Worm (Caenorhabditis elegans) whole organism, young adult: ENCODE data around the gene ref-1.

Experiments used
- B0035.1 ChIP-seq: sonication (generic microtip); optimal IDR thresholded peaks from 2 replicates; lab custom pipeline; 2016; ENCODE audit warnings: missing genetic modification characterization, mild to moderate bottlenecking, missing compliant biosample characterization, missing genotype, missing genetic modification reagents
- D2030.7 ChIP-seq: fragments of 200-800 bp; sonication (Bioruptor generic); IDR thresholded peaks from 2 replicates; pipeline ENCODE4 v1.3.6; 2022; ENCODE audit warnings: missing genetic modification reagents, missing genetic modification characterization, missing compliant biosample characterization
- F33H1.4 ChIP-seq: fragments of 200-800 bp; sonication (Bioruptor generic); IDR thresholded peaks from 2 replicates; pipeline ENCODE4 v1.3.6; 2022; ENCODE audit warnings: missing genetic modification reagents, missing genetic modification characterization, missing compliant biosample characterization
- F55B11.4 ChIP-seq: sonication (generic microtip); optimal IDR thresholded peaks from 2 replicates; lab custom pipeline; 2016; ENCODE audit warnings: missing compliant biosample characterization, missing genetic modification characterization, borderline replicate concordance; ENCODE audit not compliant: insufficient read depth
- F57C9.4 ChIP-seq: sonication (generic microtip); optimal IDR thresholded peaks from 2 replicates; lab custom pipeline; 2017; ENCODE audit warnings: mild to moderate bottlenecking, missing genetic modification characterization, missing compliant biosample characterization
- K11D2.4 ChIP-seq: fragments of 200-800 bp; sonication (Bioruptor generic); IDR thresholded peaks from 2 replicates; pipeline ENCODE4 v1.3.6; 2022; ENCODE audit warnings: missing genetic modification reagents, missing genetic modification characterization, missing compliant biosample characterization
- K12H6.12 ChIP-seq: fragments of 200-800 bp; sonication (Bioruptor generic); optimal IDR thresholded peaks from 2 replicates; lab custom pipeline; 2018; ENCODE audit warnings: mild to moderate bottlenecking, missing genetic modification characterization, missing compliant biosample characterization
- Y53G8AR.9 ChIP-seq: fragments of 200-800 bp; sonication (Bioruptor generic); conservative IDR thresholded peaks from 2 replicates; pipeline ENCODE4 v1.3.6; 2022; ENCODE audit warnings: missing genetic modification reagents, missing genetic modification characterization, missing compliant biosample characterization
- Y56A3A.18 ChIP-seq: fragments of 200-800 bp; sonication (Bioruptor generic); IDR thresholded peaks from 2 replicates; pipeline ENCODE4 v1.3.6; 2022; ENCODE audit warnings: missing genetic modification reagents, missing genetic modification characterization, missing compliant biosample characterization
- Y67H2A.10 ChIP-seq: fragments of 200-800 bp; sonication (Bioruptor generic); conservative IDR thresholded peaks from 2 replicates; pipeline ENCODE4 v1.3.6; 2022; ENCODE audit warnings: missing genetic modification reagents, missing genetic modification characterization, missing compliant biosample characterization
- ZK185.1 ChIP-seq: sonication (generic microtip); optimal IDR thresholded peaks from 2 replicates; lab custom pipeline; 2016; ENCODE audit warnings: mild to moderate bottlenecking, missing genetic modification characterization, missing compliant biosample characterization; ENCODE audit not compliant: poor library complexity, severe bottlenecking
- athp-1 ChIP-seq: sonication (generic microtip); optimal IDR thresholded peaks from 2 replicates; lab custom pipeline; 2017; ENCODE audit warnings: mild to moderate bottlenecking, missing genetic modification characterization, missing compliant biosample characterization
- attf-3 ChIP-seq: fragments of 200-800 bp; sonication (Bioruptor generic); conservative IDR thresholded peaks from 2 replicates; pipeline ENCODE4 v1.3.6; 2022; ENCODE audit warnings: missing genetic modification reagents, missing genetic modification characterization, missing compliant biosample characterization
- bed-2 ChIP-seq: fragments of 200-800 bp; sonication (Bioruptor generic); IDR thresholded peaks from 2 replicates; pipeline ENCODE4 v1.3.6; 2022; ENCODE audit warnings: missing genetic modification reagents, missing genetic modification characterization, missing compliant biosample characterization
- ccch-3 ChIP-seq: fragments of 200-800 bp; sonication (Bioruptor generic); optimal IDR thresholded peaks from 2 replicates; lab custom pipeline; 2018; ENCODE audit warnings: mild to moderate bottlenecking, missing genetic modification characterization, missing compliant biosample characterization
- ceh-100 ChIP-seq: fragments of 200-800 bp; sonication (Bioruptor generic); IDR thresholded peaks from 2 replicates; pipeline ENCODE4 v1.3.6; 2022; ENCODE audit warnings: missing genetic modification reagents, missing genetic modification characterization, missing compliant biosample characterization
- ceh-27 ChIP-seq: fragments of 200-800 bp; sonication (Bioruptor generic); optimal IDR thresholded peaks from 2 replicates; lab custom pipeline; 2018; ENCODE audit warnings: mild to moderate bottlenecking, missing genetic modification characterization, moderate library complexity, missing compliant biosample characterization
- ceh-40 ChIP-seq: fragments of 200-800 bp; sonication (Bioruptor generic); IDR thresholded peaks from 2 replicates; pipeline ENCODE4 v1.3.6; 2022; ENCODE audit warnings: missing genetic modification characterization, missing compliant biosample characterization
- ceh-91 ChIP-seq: fragments of 200-800 bp; sonication (Bioruptor generic); IDR thresholded peaks from 2 replicates; pipeline ENCODE4 v1.3.6; 2022; ENCODE audit warnings: missing genetic modification reagents, missing genetic modification characterization, missing compliant biosample characterization
- chd-7 ChIP-seq: sonication (generic microtip); optimal IDR thresholded peaks from 2 replicates; lab custom pipeline; 2016; ENCODE audit warnings: mild to moderate bottlenecking, missing genetic modification characterization, moderate library complexity, missing compliant biosample characterization
- dox-1 ChIP-seq: fragments of 200-800 bp; sonication (Bioruptor generic); IDR thresholded peaks from 2 replicates; pipeline ENCODE4 v1.3.6; 2022; ENCODE audit warnings: missing genetic modification reagents, missing genetic modification characterization, missing compliant biosample characterization
- dpff-1 ChIP-seq: sonication (generic microtip); optimal IDR thresholded peaks from 2 replicates; lab custom pipeline; 2017; ENCODE audit warnings: mild to moderate bottlenecking, missing genetic modification characterization, missing compliant biosample characterization
- dpl-1 ChIP-seq: fragments of 150-350 bp; optimal IDR thresholded peaks from 2 replicates; lab custom pipeline; 2014; ENCODE audit warnings: missing biosample characterization, missing genetic modification reagents, missing genetic modification characterization
- efl-1 ChIP-seq: fragments of 150-350 bp; optimal IDR thresholded peaks from 2 replicates; lab custom pipeline; 2014; ENCODE audit warnings: missing biosample characterization, missing genetic modification reagents, missing genetic modification characterization
- egl-44 ChIP-seq: fragments of 200-800 bp; sonication (Bioruptor generic); IDR thresholded peaks from 2 replicates; pipeline ENCODE4 v1.3.6; 2022; ENCODE audit warnings: missing genetic modification reagents, missing genetic modification characterization, missing compliant biosample characterization
- egrh-3 ChIP-seq: fragments of 200-800 bp; sonication (Bioruptor generic); IDR thresholded peaks from 2 replicates; pipeline ENCODE4 v1.3.6; 2022; ENCODE audit warnings: missing genetic modification reagents, missing genetic modification characterization, missing compliant biosample characterization
- him-1 ChIP-seq: sonication (generic microtip); optimal IDR thresholded peaks from 2 replicates; lab custom pipeline; 2016; ENCODE audit warnings: missing genotype, missing genetic modification reagents, missing genetic modification characterization, missing compliant biosample characterization
- hmg-1.2 ChIP-seq: fragments of 200-800 bp; sonication (Bioruptor generic); IDR thresholded peaks from 2 replicates; pipeline ENCODE4 v1.3.6; 2022; ENCODE audit warnings: missing genetic modification reagents, missing genetic modification characterization, missing compliant biosample characterization
- lag-1 ChIP-seq: fragments of 200-800 bp; sonication (Bioruptor generic); IDR thresholded peaks from 2 replicates; pipeline ENCODE4 v1.3.6; 2022; ENCODE audit warnings: missing genetic modification reagents, missing genetic modification characterization, missing compliant biosample characterization
- lin-26 ChIP-seq: fragments of 200-800 bp; sonication (Bioruptor generic); IDR thresholded peaks from 2 replicates; pipeline ENCODE4 v1.3.6; 2022; ENCODE audit warnings: missing genetic modification reagents, missing genetic modification characterization, missing compliant biosample characterization
- lir-1 ChIP-seq: fragments of 200-800 bp; sonication (Bioruptor generic); conservative IDR thresholded peaks from 2 replicates; pipeline ENCODE4 v1.3.6; 2022; ENCODE audit warnings: missing genetic modification reagents, missing genetic modification characterization, missing compliant biosample characterization
- lsl-1 ChIP-seq: fragments of 200-800 bp; sonication (Bioruptor generic); optimal IDR thresholded peaks from 2 replicates; lab custom pipeline; 2018; ENCODE audit warnings: mild to moderate bottlenecking, missing genetic modification characterization, moderate library complexity, missing compliant biosample characterization
- mcd-1 ChIP-seq: fragments of 200-800 bp; sonication (Bioruptor generic); IDR thresholded peaks from 2 replicates; pipeline ENCODE4 v1.3.6; 2022; ENCODE audit warnings: missing genetic modification reagents, missing genetic modification characterization, missing compliant biosample characterization
- mel-28 ChIP-seq: sonication (generic microtip); optimal IDR thresholded peaks from 2 replicates; lab custom pipeline; 2016; ENCODE audit warnings: borderline replicate concordance, mild to moderate bottlenecking, missing genetic modification characterization, missing compliant biosample characterization
- mxl-1 ChIP-seq: sonication (generic microtip); optimal IDR thresholded peaks from 2 replicates; lab custom pipeline; 2016; ENCODE audit warnings: missing genetic modification characterization, missing compliant biosample characterization
- nhr-27 ChIP-seq: fragments of 200-800 bp; sonication (Bioruptor generic); optimal IDR thresholded peaks from 2 replicates; lab custom pipeline; 2018; ENCODE audit warnings: mild to moderate bottlenecking, missing genetic modification characterization, moderate library complexity, missing compliant biosample characterization
- rcor-1 ChIP-seq: fragments of 200-800 bp; sonication (Bioruptor generic); IDR thresholded peaks from 2 replicates; pipeline ENCODE4 v1.3.6; 2022; ENCODE audit warnings: missing genetic modification reagents, missing genetic modification characterization, missing compliant biosample characterization
- sea-2 ChIP-seq: fragments of 200-800 bp; sonication (Bioruptor generic); IDR thresholded peaks from 2 replicates; pipeline ENCODE4 v1.3.6; 2022; ENCODE audit warnings: missing genetic modification characterization, missing compliant biosample characterization
- snpc-1.1 ChIP-seq: sonication (generic microtip); optimal IDR thresholded peaks from 2 replicates; lab custom pipeline; 2017; ENCODE audit warnings: missing genetic modification characterization, mild to moderate bottlenecking, missing compliant biosample characterization, antibody characterized with exemption, moderate library complexity, missing genotype, missing genetic modification reagents; ENCODE audit not compliant: insufficient read depth
- snpc-3.4 ChIP-seq: sonication (generic microtip); optimal IDR thresholded peaks from 2 replicates; lab custom pipeline; 2017; ENCODE audit warnings: missing genetic modification characterization, mild to moderate bottlenecking, missing compliant biosample characterization, antibody characterized with exemption, moderate library complexity, missing genotype, missing genetic modification reagents
- snpc-4 ChIP-seq, 5 experiments: fragments of 150-350 bp in 1 of 5; sonication (generic microtip) in 4 of 5; optimal IDR thresholded peaks; 2 replicates each; lab custom pipeline; 2014 to 2018; ENCODE audit warnings: missing genetic modification characterization in 5 of 5, missing biosample characterization in 3 of 5, antibody characterized with exemption in 2 of 5, mild to moderate bottlenecking in 2 of 5, missing compliant biosample characterization in 2 of 5, missing genotype in 2 of 5, moderate library complexity in 2 of 5, missing genetic modification reagents in 1 of 5
- sptf-2 ChIP-seq: fragments of 200-800 bp; sonication (Bioruptor generic); optimal IDR thresholded peaks from 2 replicates; lab custom pipeline; 2018; ENCODE audit warnings: mild to moderate bottlenecking, missing genetic modification characterization, missing compliant biosample characterization
- zfh-2 ChIP-seq: fragments of 200-800 bp; sonication (Bioruptor generic); conservative IDR thresholded peaks from 2 replicates; pipeline ENCODE4 v1.3.6; 2022; ENCODE audit warnings: missing genetic modification reagents, missing genetic modification characterization, missing compliant biosample characterization
- ztf-22 ChIP-seq: fragments of 200-800 bp; sonication (Bioruptor generic); optimal IDR thresholded peaks from 2 replicates; lab custom pipeline; 2018; ENCODE audit warnings: mild to moderate bottlenecking, missing genetic modification characterization, moderate library complexity, missing compliant biosample characterization
- ztf-26 ChIP-seq: sonication (generic microtip); optimal IDR thresholded peaks from 2 replicates; lab custom pipeline; 2017; ENCODE audit warnings: missing genetic modification characterization, missing compliant biosample characterization
- ztf-28 ChIP-seq: fragments of 200-800 bp; sonication (Bioruptor generic); IDR thresholded peaks from 2 replicates; pipeline ENCODE4 v1.3.6; 2022; ENCODE audit warnings: missing genetic modification reagents, missing genetic modification characterization, missing compliant biosample characterization

The ref-1 gene

ce11 chrII:10168905-10169782 lies 49.1 kb upstream of the ref-1 start, which contains the start of gene daf-19 (continued):
- TF ChIP-seq egrh-3 (GFP tag; lab: Robert Waterston, UW) (peak; percentile 45), K11D2.4 (GFP tag; lab: Robert Waterston, UW) (0 out of 2 replicates have a peak, but pooled peaks have one; percentile 31), snpc-3.4 (tag; lab: Kevin White, UChicago) (no peak), hmg-1.2 (GFP tag; lab: Robert Waterston, UW) (peak; percentile 64; the same call in 1 of the 2 replicates), mel-28 (tag; lab: Kevin White, UChicago) (no peak), ceh-91 (GFP tag; lab: Robert Waterston, UW) (no peak), K12H6.12 (tag; lab: Kevin White, UChicago) (peak; percentile 35), ZK185.1 (tag; lab: Kevin White, UChicago) (no peak), lag-1 (no peak), F55B11.4 (tag; lab: Kevin White, UChicago) (no peak), ceh-100 (GFP tag; lab: Robert Waterston, UW) (no peak; the same call in 1 of the 2 replicates), snpc-4 (GFP tag; optimal IDR thresholded peaks at IDR 0.05; lab: Kevin White, UChicago) (no peak), snpc-4 (tag; optimal IDR thresholded peaks at IDR 0.05; lab: Kevin White, UChicago) (peak in 1 of 4 experiments; percentile 17), ztf-22 (GFP tag; lab: Kevin White, UChicago) (no peak), sptf-2 (GFP tag; lab: Kevin White, UChicago) (no peak), dpff-1 (no peak), chd-7 (tag; lab: Kevin White, UChicago) (peak; percentile 40), attf-3 (GFP tag; lab: Robert Waterston, UW) (no peak), mcd-1 (no peak; the same call in 1 of the 2 replicates), snpc-1.1 (no peak), nhr-27 (no peak), ztf-26 (peak; percentile 6), sea-2 (GFP tag; lab: Robert Waterston, UW) (no peak), efl-1 (GFP tag; lab: Kevin White, UChicago) (no peak), D2030.7 (GFP tag; lab: Robert Waterston, UW) (no peak), F33H1.4 (GFP tag; lab: Robert Waterston, UW) (no peak), bed-2 (no peak), F57C9.4 (no peak), zfh-2 (GFP tag; lab: Robert Waterston, UW) (peak; percentile 70), lsl-1 (no peak), lin-26 (GFP tag; lab: Robert Waterston, UW) (no peak), lir-1 (GFP tag; lab: Robert Waterston, UW) (no peak; the same call in 1 of the 2 replicates), B0035.1 (no peak), Y67H2A.10 (GFP tag; lab: Robert Waterston, UW) (no peak), egl-44 (GFP tag; lab: Robert Waterston, UW) (no peak), ceh-27 (GFP tag; lab: Kevin White, UChicago) (peak; percentile 59), rcor-1 (GFP tag; lab: Robert Waterston, UW) (0 out of 2 replicates have a peak, but pooled peaks have one; percentile 29), ccch-3 (GFP tag; lab: Kevin White, UChicago) (no peak), dox-1 (peak; percentile 57), athp-1 (tag; lab: Kevin White, UChicago) (no peak), dpl-1 (GFP tag; lab: Kevin White, UChicago) (no peak), ztf-28 (GFP tag; lab: Robert Waterston, UW) (no peak), ceh-40 (GFP tag; lab: Robert Waterston, UW) (no peak), mxl-1 (tag; lab: Kevin White, UChicago) (no peak), him-1 (no peak), Y56A3A.18 (GFP tag; lab: Robert Waterston, UW) (no peak), Y53G8AR.9 (GFP tag; lab: Robert Waterston, UW) (no peak)
